Fruit fly (Drosophila melanogaster) whole organism, embryonic: ENCODE data around the gene CG4133.

ENCODE experiments used
- Blimp-1 ChIP-seq: fragments of 200-800 bp; sonication (Bioruptor generic); optimal IDR thresholded peaks from 3 replicates; lab custom pipeline; 2018; ENCODE audit warnings: missing biosample characterization, missing genetic modification characterization, mild to moderate bottlenecking, moderate library complexity, missing genetic modification reagents
- Bteb2 ChIP-seq: fragments of 200-800 bp; sonication (Bioruptor generic); optimal IDR thresholded peaks from 2 replicates; lab custom pipeline; 2016; ENCODE audit warnings: missing biosample characterization, missing genetic modification characterization
- CG10366 ChIP-seq: fragments of 200-800 bp; sonication (Bioruptor generic); IDR thresholded peaks from 2 replicates; pipeline ENCODE4 v1.3.6; 2022; ENCODE audit warnings: missing biosample characterization, missing genetic modification characterization
- CG10431 ChIP-seq: fragments of 200-800 bp; sonication (Bioruptor generic); optimal IDR thresholded peaks from 3 replicates; lab custom pipeline; 2018; ENCODE audit warnings: missing biosample characterization, mild to moderate bottlenecking, missing genetic modification characterization
- CG10462 ChIP-seq: fragments of 200-800 bp; sonication (Bioruptor generic); optimal IDR thresholded peaks from 2 replicates; lab custom pipeline; 2016; ENCODE audit warnings: missing biosample characterization, missing genetic modification characterization
- CG13296 ChIP-seq: fragments of 200-800 bp; sonication (Bioruptor generic); optimal IDR thresholded peaks from 3 replicates; lab custom pipeline; 2018; ENCODE audit warnings: missing biosample characterization, mild to moderate bottlenecking, missing genetic modification characterization
- CG14710 ChIP-seq: fragments of 200-800 bp; sonication (Bioruptor generic); optimal IDR thresholded peaks from 3 replicates; lab custom pipeline; 2019; ENCODE audit warnings: missing biosample characterization, mild to moderate bottlenecking, missing genetic modification characterization, moderate library complexity
- CG15514 ChIP-seq: fragments of 200-800 bp; sonication (Bioruptor generic); optimal IDR thresholded peaks from 3 replicates; lab custom pipeline; 2017; ENCODE audit warnings: missing biosample characterization, missing genetic modification characterization, mild to moderate bottlenecking, moderate library complexity, missing genetic modification reagents
- CG2889 ChIP-seq: fragments of 200-800 bp; sonication (Bioruptor generic); IDR thresholded peaks from 3 replicates; pipeline ENCODE4 v1.3.6; 2022; ENCODE audit warnings: missing biosample characterization, missing genetic modification characterization
- CG4854 ChIP-seq: fragments of 200-800 bp; sonication (Bioruptor generic); optimal IDR thresholded peaks from 2 replicates; lab custom pipeline; 2016; ENCODE audit warnings: missing biosample characterization, missing genetic modification characterization, inconsistent platforms
- CG6791 ChIP-seq: fragments of 200-800 bp; sonication (Bioruptor generic); IDR thresholded peaks from 3 replicates; pipeline ENCODE4 v1.3.6; 2022; ENCODE audit warnings: missing biosample characterization, missing genetic modification characterization; ENCODE audit not compliant: partially characterized antibody
- CG6813 ChIP-seq: fragments of 200-800 bp; sonication (Bioruptor generic); optimal IDR thresholded peaks from 2 replicates; lab custom pipeline; 2017; ENCODE audit warnings: missing biosample characterization, missing genetic modification characterization, mild to moderate bottlenecking, moderate library complexity, missing genetic modification reagents
- CG7963 ChIP-seq: fragments of 200-800 bp; sonication (Bioruptor generic); IDR thresholded peaks from 3 replicates; pipeline ENCODE4 v1.3.6; 2022; ENCODE audit warnings: missing biosample characterization, missing genetic modification characterization; ENCODE audit not compliant: partially characterized antibody
- CG8359 ChIP-seq: fragments of 200-800 bp; sonication (Bioruptor generic); optimal IDR thresholded peaks from 2 replicates; lab custom pipeline; 2017; ENCODE audit warnings: missing biosample characterization, mild to moderate bottlenecking, missing genetic modification characterization, borderline replicate concordance
- CG8478 ChIP-seq: fragments of >200 bp; optimal IDR thresholded peaks from 2 replicates; lab custom pipeline; 2018
- CG8924 ChIP-seq: fragments of 200-800 bp; optimal IDR thresholded peaks from 3 replicates; lab custom pipeline; 2019; ENCODE audit warnings: missing biosample characterization, mild to moderate bottlenecking, missing genetic modification characterization, moderate library complexity
- CG9727 ChIP-seq: fragments of 200-800 bp; sonication (Bioruptor generic); optimal IDR thresholded peaks from 3 replicates; lab custom pipeline; 2017; ENCODE audit warnings: missing biosample characterization, mild to moderate bottlenecking, missing genetic modification characterization
- Chrac-16 ChIP-seq: fragments of 200-800 bp; sonication (Bioruptor generic); optimal IDR thresholded peaks from 3 replicates; lab custom pipeline; 2016; ENCODE audit warnings: missing biosample characterization, missing genetic modification characterization
- Deaf1 ChIP-seq: fragments of 200-800 bp; optimal IDR thresholded peaks from 3 replicates; lab custom pipeline; 2019; ENCODE audit warnings: missing biosample characterization, mild to moderate bottlenecking, missing genetic modification characterization, moderate library complexity
- Dll ChIP-seq: fragments of 200-800 bp; sonication (Bioruptor generic); IDR thresholded peaks from 4 replicates; pipeline ENCODE4 v1.3.6; 2022; ENCODE audit warnings: missing biosample characterization, missing genetic modification characterization; ENCODE audit not compliant: partially characterized antibody
- Eip74EF ChIP-seq, 2 experiments: fragments of 200-800 bp in 1 of 2; fragments of >200 bp in 1 of 2; sonication (Bioruptor generic) in 1 of 2; optimal IDR thresholded peaks; 2 replicates each; lab custom pipeline; 2017 to 2019; ENCODE audit warnings: missing biosample characterization in 2 of 2, missing genetic modification characterization in 2 of 2, mild to moderate bottlenecking in 1 of 2, moderate library complexity in 1 of 2
- Hey ChIP-seq: fragments of 200-800 bp; sonication (Bioruptor generic); optimal IDR thresholded peaks from 3 replicates; lab custom pipeline; 2018; ENCODE audit warnings: missing biosample characterization, mild to moderate bottlenecking, missing genetic modification characterization
- Hmr ChIP-seq: fragments of 200-800 bp; sonication (Bioruptor generic); optimal IDR thresholded peaks from 3 replicates; lab custom pipeline; 2017; ENCODE audit warnings: mild to moderate bottlenecking, missing biosample characterization, missing genetic modification reagents, missing genetic modification characterization
- Hmx ChIP-seq: fragments of 200-800 bp; sonication (Bioruptor generic); optimal IDR thresholded peaks from 2 replicates; lab custom pipeline; 2016; ENCODE audit warnings: missing biosample characterization, missing genetic modification characterization
- Hr51 ChIP-seq, 2 experiments: fragments of 200-800 bp; sonication (Bioruptor generic); optimal IDR thresholded peaks; 2 replicates in 1 of 2; 3 replicates in 1 of 2; lab custom pipeline; 2016 to 2018; ENCODE audit warnings: missing biosample characterization in 2 of 2, missing genetic modification characterization in 2 of 2, mild to moderate bottlenecking in 1 of 2, moderate library complexity in 1 of 2
- Kr ChIP-seq: fragments of 200-800 bp; sonication (Bioruptor generic); optimal IDR thresholded peaks from 2 replicates; lab custom pipeline; 2017; ENCODE audit warnings: missing biosample characterization, mild to moderate bottlenecking, missing genetic modification characterization
- Lhr ChIP-seq: fragments of 200-800 bp; sonication (Bioruptor generic); optimal IDR thresholded peaks from 3 replicates; lab custom pipeline; 2017; ENCODE audit warnings: mild to moderate bottlenecking, missing biosample characterization, missing genetic modification reagents, missing genetic modification characterization
- Max ChIP-seq: fragments of 200-800 bp; sonication (Bioruptor generic); optimal IDR thresholded peaks from 2 replicates; lab custom pipeline; 2016; ENCODE audit warnings: missing biosample characterization, mild to moderate bottlenecking, missing genetic modification characterization
- Meics ChIP-seq: fragments of 200-800 bp; sonication (Bioruptor generic); optimal IDR thresholded peaks from 2 replicates; lab custom pipeline; 2017; ENCODE audit warnings: missing biosample characterization, mild to moderate bottlenecking, missing genetic modification characterization
- Myb ChIP-seq: fragments of 200-800 bp; sonication (Bioruptor generic); optimal IDR thresholded peaks from 2 replicates; lab custom pipeline; 2016; ENCODE audit warnings: missing biosample characterization, missing genetic modification characterization
- Taf1 ChIP-seq: fragments of 200-800 bp; sonication (Bioruptor generic); IDR thresholded peaks from 2 replicates; pipeline ENCODE4 v1.3.6; 2022; ENCODE audit warnings: missing biosample characterization, missing genetic modification characterization
- Tbp ChIP-seq: fragments of >200 bp; optimal IDR thresholded peaks from 2 replicates; lab custom pipeline; 2018; ENCODE audit warnings: missing biosample characterization, missing genetic modification characterization
- Vsx1 ChIP-seq: fragments of 200-800 bp; sonication (Bioruptor generic); optimal IDR thresholded peaks from 2 replicates; lab custom pipeline; 2017; ENCODE audit warnings: missing biosample characterization, mild to moderate bottlenecking, missing genetic modification characterization, missing genetic modification reagents
- bbx ChIP-seq: fragments of 200-800 bp; sonication (Bioruptor generic); IDR thresholded peaks from 2 replicates; pipeline ENCODE4 v1.3.6; 2022; ENCODE audit warnings: missing biosample characterization, missing genetic modification characterization; ENCODE audit not compliant: partially characterized antibody
- bsh ChIP-seq, 2 experiments: fragments of 200-800 bp; sonication (Bioruptor generic); optimal IDR thresholded peaks; 2 replicates each; lab custom pipeline; 2017 to 2018; ENCODE audit warnings: mild to moderate bottlenecking in 2 of 2, missing biosample characterization in 2 of 2, missing genetic modification characterization in 2 of 2, moderate library complexity in 1 of 2
- fd96Cb ChIP-seq: fragments of 200-800 bp; sonication (Bioruptor generic); optimal IDR thresholded peaks from 2 replicates; lab custom pipeline; 2018; ENCODE audit warnings: missing biosample characterization, mild to moderate bottlenecking, missing genetic modification characterization, moderate library complexity
- jumu ChIP-seq: fragments of 200-800 bp; sonication (Bioruptor generic); optimal IDR thresholded peaks from 3 replicates; lab custom pipeline; 2016; ENCODE audit warnings: missing biosample characterization, missing genetic modification characterization
- mld ChIP-seq: fragments of 200-800 bp; sonication (Bioruptor generic); IDR thresholded peaks from 3 replicates; pipeline ENCODE4 v1.3.6; 2022; ENCODE audit warnings: missing biosample characterization, missing genetic modification characterization; ENCODE audit not compliant: partially characterized antibody
- nom ChIP-seq: fragments of 200-800 bp; sonication (Bioruptor generic); optimal IDR thresholded peaks from 2 replicates; lab custom pipeline; 2017; ENCODE audit warnings: missing biosample characterization, missing genetic modification characterization, mild to moderate bottlenecking, moderate library complexity, missing genetic modification reagents
- pho ChIP-seq: fragments of 200-800 bp; sonication (Bioruptor generic); optimal IDR thresholded peaks from 2 replicates; lab custom pipeline; 2016; ENCODE audit warnings: missing biosample characterization, missing genetic modification characterization
- pros ChIP-seq: fragments of 200-800 bp; sonication (Bioruptor generic); optimal IDR thresholded peaks from 3 replicates; lab custom pipeline; 2019; ENCODE audit warnings: missing biosample characterization, mild to moderate bottlenecking, missing genetic modification characterization, moderate library complexity
- ranshi ChIP-seq: fragments of 200-800 bp; sonication (Bioruptor generic); IDR thresholded peaks from 2 replicates; pipeline ENCODE4 v1.3.6; 2022; ENCODE audit warnings: missing biosample characterization, missing genetic modification characterization
- schlank ChIP-seq: fragments of 200-800 bp; sonication (Bioruptor generic); optimal IDR thresholded peaks from 2 replicates; lab custom pipeline; 2018; ENCODE audit warnings: missing biosample characterization, mild to moderate bottlenecking, missing genetic modification characterization
- scrt ChIP-seq: fragments of 200-800 bp; sonication (Bioruptor generic); optimal IDR thresholded peaks from 2 replicates; lab custom pipeline; 2018; ENCODE audit warnings: missing biosample characterization, mild to moderate bottlenecking, missing genetic modification characterization, moderate library complexity
- sr ChIP-seq: fragments of 200-800 bp; sonication (Bioruptor generic); IDR thresholded peaks from 3 replicates; pipeline ENCODE4 v1.3.6; 2022; ENCODE audit warnings: missing biosample characterization, missing genetic modification characterization
- stc ChIP-seq: fragments of 200-800 bp; sonication (Bioruptor generic); IDR thresholded peaks from 2 replicates; pipeline ENCODE4 v1.3.6; 2022; ENCODE audit warnings: missing biosample characterization, missing genetic modification characterization
- twi ChIP-seq: fragments of 200-800 bp; optimal IDR thresholded peaks from 2 replicates; lab custom pipeline; 2019; ENCODE audit warnings: missing biosample characterization, mild to moderate bottlenecking, missing genetic modification characterization, moderate library complexity

The CG4133 gene

DNA sequence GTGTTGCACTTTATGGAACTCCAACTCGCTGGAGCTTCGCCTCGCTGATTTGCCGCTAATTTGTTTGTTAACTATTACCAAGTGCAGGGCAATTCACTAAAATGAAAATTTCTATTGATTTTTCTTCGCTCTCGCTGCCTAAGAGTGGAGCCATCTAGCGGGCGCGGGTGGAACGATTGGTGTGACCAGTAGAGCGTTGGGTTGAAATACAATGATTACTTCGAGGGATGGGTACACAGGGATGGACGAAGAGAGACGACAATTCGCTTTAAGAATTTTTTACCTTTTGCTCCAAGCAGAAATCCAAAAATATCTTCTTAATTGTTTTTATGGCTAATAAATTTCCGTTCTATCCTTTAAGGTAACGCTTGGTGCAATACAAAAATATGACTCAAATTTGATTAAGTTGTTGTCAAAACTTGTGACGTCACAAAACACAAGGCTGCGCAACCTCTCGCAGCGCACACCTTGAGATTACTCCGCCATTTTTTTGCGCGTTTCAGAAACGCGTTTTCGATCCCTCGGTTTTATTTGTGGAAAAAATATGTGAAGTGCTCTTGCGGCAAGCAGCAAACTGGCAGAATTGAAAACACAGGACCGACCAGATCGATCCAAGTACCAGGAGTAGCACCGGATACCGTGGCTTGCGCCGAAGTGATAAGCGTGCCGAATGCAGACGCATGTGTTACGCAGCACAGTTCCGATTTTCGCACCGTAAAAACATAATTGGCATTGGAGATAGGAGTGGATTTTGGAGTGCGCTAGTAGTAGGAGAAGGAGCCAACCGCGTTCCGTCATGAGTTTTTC lies 40.5 kb upstream of the CG4133 start, which contains the start of the genes AP-2alpha and ebi (continued):
- peak; percentile 74 to 90 for TF ChIP-seq Hr51 (GFP tag; optimal IDR thresholded peaks at IDR 0.05; lab: Kevin White, UChicago)
- TF ChIP-seq CG10431: peak; percentile 70
- no peak for TF ChIP-seq Eip74EF (GFP tag; optimal IDR thresholded peaks at IDR 0.05; lab: Kevin White, UChicago)
- peak; percentile 95 for TF ChIP-seq jumu (GFP tag; lab: Kevin White, UChicago)
- no peak for TF ChIP-seq CG7963
- TF ChIP-seq Myb (GFP tag; lab: Kevin White, UChicago): peak; percentile 83
- peak; percentile 90 for TF ChIP-seq CG8924 (tag; lab: Kevin White, UChicago)
- TF ChIP-seq pros (GFP tag; lab: Kevin White, UChicago): no peak
- peak; percentile 88 for TF ChIP-seq CG10462 (GFP tag; lab: Kevin White, UChicago)
- peak; percentile 44 for TF ChIP-seq CG6813 (GFP tag; lab: Kevin White, UChicago)
- TF ChIP-seq CG15514 (GFP tag; lab: Kevin White, UChicago): peak; percentile 86
- TF ChIP-seq Max (GFP tag; lab: Kevin White, UChicago): peak; percentile 79
- TF ChIP-seq Lhr (GFP tag; lab: Kevin White, UChicago): peak; percentile 81
- no peak for TF ChIP-seq Dll
- TF ChIP-seq stc (GFP tag; lab: Robert Waterston, UW): 0 out of 2 replicates have a peak, but pooled peaks have one; percentile 45
- TF ChIP-seq Deaf1 (tag; lab: Kevin White, UChicago): no peak
- TF ChIP-seq CG10366: peak; percentile 85
- TF ChIP-seq schlank (tag; lab: Kevin White, UChicago): peak; percentile 67
- TF ChIP-seq pho: peak; percentile 95
- peak; percentile 77 for TF ChIP-seq Taf1
- peak; percentile 59 for TF ChIP-seq Hey (tag; lab: Kevin White, UChicago)
- TF ChIP-seq Chrac-16 (GFP tag; lab: Kevin White, UChicago): peak; percentile 93
- TF ChIP-seq sr (GFP tag; lab: Robert Waterston, UW): peak; percentile 36; the same call in 1 of the 3 replicates
- no peak for TF ChIP-seq CG8478
- TF ChIP-seq CG4854 (GFP tag; lab: Kevin White, UChicago): peak; percentile 69
- peak; percentile 88 for TF ChIP-seq CG9727 (GFP tag; lab: Kevin White, UChicago)
- peak; percentile 76 for TF ChIP-seq Meics (GFP tag; lab: Kevin White, UChicago)
- TF ChIP-seq scrt (GFP tag; lab: Kevin White, UChicago): no peak
- TF ChIP-seq bbx (GFP tag; lab: Robert Waterston, UW): no peak
- peak; percentile 78 for TF ChIP-seq fd96Cb (tag; lab: Kevin White, UChicago)
- TF ChIP-seq mld (GFP tag; lab: Robert Waterston, UW): no peak
- TF ChIP-seq ranshi (GFP tag; lab: Robert Waterston, UW): peak; percentile 88; the same call in 1 of the 2 replicates
- TF ChIP-seq Hmr: peak; percentile 88
- TF ChIP-seq CG6791: no peak
- TF ChIP-seq bsh (GFP tag; optimal IDR thresholded peaks at IDR 0.05; lab: Kevin White, UChicago): peak in 1 of 2 experiments; percentile 75
- peak; percentile 66 for TF ChIP-seq Hmx (GFP tag; lab: Kevin White, UChicago)
- peak; percentile 29 for TF ChIP-seq Kr
- TF ChIP-seq CG2889 (GFP tag; lab: Robert Waterston, UW): peak; percentile 83
- TF ChIP-seq CG14710 (tag; lab: Kevin White, UChicago): peak; percentile 90
- TF ChIP-seq Vsx1: no peak
- TF ChIP-seq Bteb2: peak; percentile 83
- TF ChIP-seq CG13296 (GFP tag; lab: Kevin White, UChicago): peak; percentile 54
- no peak for TF ChIP-seq Tbp
- TF ChIP-seq nom (GFP tag; lab: Kevin White, UChicago): peak; percentile 55
- peak; percentile 82 for TF ChIP-seq twi (tag; lab: Kevin White, UChicago)
- TF ChIP-seq CG8359 (GFP tag; lab: Kevin White, UChicago): peak; percentile 57
- peak; percentile 62 for TF ChIP-seq Blimp-1 (GFP tag; lab: Kevin White, UChicago)
